Worm (Caenorhabditis elegans) whole organism, mixed stage, embryonic: ENCODE results near the gene cutl-3.

Source experiments
- bed-3 ChIP-seq: fragments of 200-800 bp; sonication (Bioruptor generic); optimal IDR thresholded peaks from 3 replicates; lab custom pipeline; 2018; ENCODE audit warnings: mild to moderate bottlenecking, missing genetic modification characterization, moderate library complexity, missing compliant biosample characterization
- blmp-1 ChIP-seq: fragments of 150-350 bp; optimal IDR thresholded peaks from 2 replicates; lab custom pipeline; 2014; ENCODE audit warnings: missing biosample characterization, missing genetic modification characterization
- ceh-39 ChIP-seq: fragments of 150-350 bp; optimal IDR thresholded peaks from 2 replicates; lab custom pipeline; 2014; ENCODE audit warnings: missing biosample characterization, missing genetic modification characterization
- ceh-43 ChIP-seq: fragments of 200-800 bp; sonication (Bioruptor generic); optimal IDR thresholded peaks from 2 replicates; lab custom pipeline; 2018; ENCODE audit warnings: mild to moderate bottlenecking, missing genetic modification characterization, moderate library complexity, missing compliant biosample characterization
- ceh-83 ChIP-seq: fragments of 200-800 bp; sonication (Bioruptor generic); optimal IDR thresholded peaks from 2 replicates; lab custom pipeline; 2018; ENCODE audit warnings: mild to moderate bottlenecking, missing genetic modification characterization, missing compliant biosample characterization
- ces-1 ChIP-seq: fragments of 150-350 bp; optimal IDR thresholded peaks from 2 replicates; lab custom pipeline; 2014; ENCODE audit warnings: missing biosample characterization, missing genetic modification reagents, missing genetic modification characterization
- elt-1 ChIP-seq: sonication (generic microtip); optimal IDR thresholded peaks from 2 replicates; lab custom pipeline; 2017; ENCODE audit warnings: missing genetic modification characterization, mild to moderate bottlenecking, missing compliant biosample characterization, antibody characterized with exemption, moderate library complexity, borderline replicate concordance; ENCODE audit not compliant: insufficient read depth
- flh-1 ChIP-seq: fragments of 200-800 bp; sonication (Bioruptor generic); optimal IDR thresholded peaks from 2 replicates; lab custom pipeline; 2018; ENCODE audit warnings: mild to moderate bottlenecking, missing genetic modification characterization, moderate library complexity, missing compliant biosample characterization
- hlh-1 ChIP-seq: fragments of 150-350 bp; optimal IDR thresholded peaks from 2 replicates; lab custom pipeline; 2014; ENCODE audit warnings: missing biosample characterization, missing genetic modification reagents, missing genetic modification characterization
- lin-13 ChIP-seq: fragments of 150-350 bp; optimal IDR thresholded peaks from 2 replicates; lab custom pipeline; 2014; ENCODE audit warnings: missing biosample characterization, missing genetic modification characterization
- lin-32 ChIP-seq: fragments of 200-800 bp; sonication (Bioruptor generic); optimal IDR thresholded peaks from 2 replicates; lab custom pipeline; 2018; ENCODE audit warnings: mild to moderate bottlenecking, missing genetic modification characterization, missing compliant biosample characterization
- lsy-2 ChIP-seq: fragments of 150-350 bp; optimal IDR thresholded peaks from 2 replicates; lab custom pipeline; 2014; ENCODE audit warnings: missing biosample characterization, missing genetic modification characterization
- mab-5 ChIP-seq: fragments of 150-350 bp; optimal IDR thresholded peaks from 2 replicates; lab custom pipeline; 2014; ENCODE audit warnings: missing biosample characterization, missing genetic modification characterization
- mep-1 ChIP-seq: fragments of 150-350 bp; optimal IDR thresholded peaks from 2 replicates; lab custom pipeline; 2017; ENCODE audit warnings: missing biosample characterization, missing genetic modification reagents, missing genetic modification characterization, inconsistent platforms
- mls-2 ChIP-seq: sonication (generic microtip); optimal IDR thresholded peaks from 2 replicates; lab custom pipeline; 2016; ENCODE audit warnings: mild to moderate bottlenecking, missing genetic modification characterization, moderate library complexity, missing compliant biosample characterization
- nhr-2 ChIP-seq: fragments of 150-350 bp; optimal IDR thresholded peaks from 2 replicates; lab custom pipeline; 2014; ENCODE audit warnings: missing biosample characterization, missing genetic modification characterization
- nhr-237 ChIP-seq: fragments of 150-350 bp; optimal IDR thresholded peaks from 2 replicates; lab custom pipeline; 2014; ENCODE audit warnings: missing biosample characterization, missing genetic modification characterization
- nhr-28 ChIP-seq: fragments of 150-350 bp; optimal IDR thresholded peaks from 2 replicates; lab custom pipeline; 2014; ENCODE audit warnings: missing biosample characterization, missing genetic modification characterization
- nhr-76 ChIP-seq: sonication (generic microtip); optimal IDR thresholded peaks from 2 replicates; lab custom pipeline; 2017; ENCODE audit warnings: missing biosample characterization, missing genetic modification characterization
- pha-4 ChIP-seq: fragments of 150-350 bp; optimal IDR thresholded peaks from 2 replicates; lab custom pipeline; 2018; ENCODE audit warnings: missing biosample characterization, missing genetic modification reagents, missing genetic modification characterization
- sem-2 ChIP-seq: fragments of 200-800 bp; sonication (Bioruptor generic); optimal IDR thresholded peaks from 2 replicates; lab custom pipeline; 2018; ENCODE audit warnings: mild to moderate bottlenecking, missing genetic modification characterization, missing compliant biosample characterization
- snpc-4 ChIP-seq: fragments of 150-350 bp; optimal IDR thresholded peaks from 2 replicates; lab custom pipeline; 2014; ENCODE audit warnings: missing biosample characterization, missing genetic modification characterization
- sptf-1 ChIP-seq: sonication (generic microtip); optimal IDR thresholded peaks from 2 replicates; lab custom pipeline; 2017; ENCODE audit warnings: mild to moderate bottlenecking, missing genetic modification characterization, moderate library complexity, missing compliant biosample characterization
- tbx-8 ChIP-seq: fragments of 200-800 bp; sonication (Bioruptor generic); optimal IDR thresholded peaks from 2 replicates; lab custom pipeline; 2018; ENCODE audit warnings: mild to moderate bottlenecking, missing genetic modification characterization, moderate library complexity, missing compliant biosample characterization
- unc-120 ChIP-seq: sonication (generic microtip); optimal IDR thresholded peaks from 2 replicates; lab custom pipeline; 2017; ENCODE audit warnings: missing genetic modification characterization, missing compliant biosample characterization; ENCODE audit not compliant: poor library complexity, severe bottlenecking
- unc-39 ChIP-seq: fragments of 150-350 bp; optimal IDR thresholded peaks from 2 replicates; lab custom pipeline; 2014; ENCODE audit warnings: missing biosample characterization, missing genetic modification characterization
- ztf-11 ChIP-seq: fragments of 150-350 bp; optimal IDR thresholded peaks from 2 replicates; lab custom pipeline; 2014; ENCODE audit warnings: missing biosample characterization, missing genetic modification characterization

The cutl-3 gene

DNA sequence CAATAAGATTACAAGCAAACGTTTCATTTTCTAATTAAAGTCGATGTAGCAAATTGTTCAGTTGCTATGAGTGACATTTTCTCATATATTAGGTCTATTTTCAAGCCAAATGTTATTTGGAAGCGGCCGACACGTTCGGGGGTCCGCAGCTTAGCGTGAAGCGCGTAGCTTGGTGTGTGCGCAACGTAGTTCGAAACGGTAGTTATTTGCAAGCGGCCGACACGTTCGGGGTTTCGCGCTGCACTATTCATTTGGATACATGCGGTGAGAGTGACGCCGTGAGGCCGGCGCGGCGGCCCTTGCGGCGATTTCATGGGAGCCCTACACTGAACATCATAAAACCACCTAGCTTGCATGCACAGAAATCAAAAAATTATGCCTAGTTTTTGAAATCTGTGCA, 10.8 kb downstream of the cutl-3 start:
- TF ChIP-seq tbx-8 (GFP tag; lab: Kevin White, UChicago): no peak
- no peak for TF ChIP-seq nhr-2 (tag; lab: Kevin White, UChicago)
- no peak for TF ChIP-seq nhr-28 (tag; lab: Kevin White, UChicago)
- TF ChIP-seq sem-2 (GFP tag; lab: Kevin White, UChicago): no peak
- no peak for TF ChIP-seq mep-1 (tag; lab: Kevin White, UChicago)
- TF ChIP-seq hlh-1 (tag; lab: Kevin White, UChicago): no peak
- TF ChIP-seq unc-120 (tag; lab: Kevin White, UChicago): no peak

ce11 chrX:14983274-14983673, 15.7 kb downstream of the cutl-3 start, which contains the start of gene rbg-1:
Gene rbg-1, plus strand, starts transcription at chrX:14983533.
- TF ChIP-seq lsy-2 (tag; lab: Kevin White, UChicago) (peak; percentile 41), pha-4 (tag; lab: Kevin White, UChicago) (peak; percentile 92), ceh-43 (no peak), sptf-1 (peak; percentile 64), mep-1 (tag; lab: Kevin White, UChicago) (peak; percentile 75), mab-5 (tag; lab: Kevin White, UChicago) (no peak), nhr-76 (tag; lab: Kevin White, UChicago) (no peak), ceh-39 (tag; lab: Kevin White, UChicago) (peak; percentile 63), ceh-83 (GFP tag; lab: Kevin White, UChicago) (no peak), lin-13 (tag; lab: Kevin White, UChicago) (peak; percentile 74), lin-32 (no peak), ces-1 (peak; percentile 53), bed-3 (GFP tag; lab: Kevin White, UChicago) (no peak)
- TF ChIP-seq, all 35 proteins: peak for 7

DNA sequence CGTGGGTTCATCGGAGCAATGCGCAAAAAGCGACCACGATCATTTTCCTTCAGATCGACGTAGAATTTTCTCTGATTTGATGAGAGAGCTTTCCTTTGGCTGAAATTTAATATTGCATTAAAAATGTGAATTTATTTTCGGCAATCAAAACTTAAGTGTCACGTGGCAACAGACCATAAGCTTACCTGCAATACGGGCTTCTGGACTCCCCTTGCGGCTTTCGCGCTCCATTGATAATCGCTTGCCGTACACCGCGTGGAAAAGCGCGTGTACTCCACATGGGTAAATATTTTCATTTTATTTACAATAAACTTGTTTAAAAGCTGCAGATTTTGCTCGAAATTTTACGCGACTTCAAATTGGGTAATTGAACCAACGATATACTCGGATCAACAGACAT, 16.5 kb downstream of the cutl-3 start, which contains the start of gene plp-2:
TSS of gene plp-2 (minus strand) at position 280 of the 400 bp plus-strand sequence.
- TF ChIP-seq elt-1 (tag; lab: Kevin White, UChicago) (no peak), pha-4 (tag; lab: Kevin White, UChicago) (no peak), sptf-1 (no peak), bed-3 (GFP tag; lab: Kevin White, UChicago) (no peak), sem-2 (GFP tag; lab: Kevin White, UChicago) (no peak), ces-1 (no peak), blmp-1 (tag; lab: Kevin White, UChicago) (no peak), ceh-39 (tag; lab: Kevin White, UChicago) (no peak), lin-32 (no peak)

ce11 chrX:14979388-14979787, 19.6 kb downstream of the cutl-3 start, which contains the start of gene emre-1:
Gene emre-1, plus strand, starts transcription at chrX:14979688.
- no peak for TF ChIP-seq ceh-39 (tag; lab: Kevin White, UChicago)

DNA sequence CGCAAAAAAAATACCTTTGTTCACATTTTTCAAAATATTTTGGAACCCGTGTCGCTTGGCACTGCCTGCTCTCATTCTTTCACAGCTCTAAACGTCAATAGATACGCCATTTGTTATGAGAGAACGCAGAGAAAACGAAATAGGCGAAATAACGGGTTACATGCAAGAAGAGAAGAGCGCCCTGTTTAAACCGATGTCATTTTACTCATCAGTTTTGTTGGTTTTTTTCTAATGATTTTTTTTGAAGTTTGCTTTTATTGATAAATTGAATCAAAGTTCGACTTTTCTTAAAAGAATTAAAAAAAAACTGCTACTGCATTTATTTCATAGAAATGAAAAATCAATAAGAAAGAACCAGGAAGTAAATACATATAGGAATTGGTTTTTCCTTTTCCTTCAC, 20.2 kb downstream of the cutl-3 start:
- TF ChIP-seq tbx-8 (GFP tag; lab: Kevin White, UChicago) (no peak), ces-1 (peak; percentile 13), hlh-1 (tag; lab: Kevin White, UChicago) (peak; percentile 53), lin-13 (tag; lab: Kevin White, UChicago) (no peak), unc-120 (tag; lab: Kevin White, UChicago) (peak; percentile 0)
- TF ChIP-seq, all 35 proteins: peak for 3

DNA sequence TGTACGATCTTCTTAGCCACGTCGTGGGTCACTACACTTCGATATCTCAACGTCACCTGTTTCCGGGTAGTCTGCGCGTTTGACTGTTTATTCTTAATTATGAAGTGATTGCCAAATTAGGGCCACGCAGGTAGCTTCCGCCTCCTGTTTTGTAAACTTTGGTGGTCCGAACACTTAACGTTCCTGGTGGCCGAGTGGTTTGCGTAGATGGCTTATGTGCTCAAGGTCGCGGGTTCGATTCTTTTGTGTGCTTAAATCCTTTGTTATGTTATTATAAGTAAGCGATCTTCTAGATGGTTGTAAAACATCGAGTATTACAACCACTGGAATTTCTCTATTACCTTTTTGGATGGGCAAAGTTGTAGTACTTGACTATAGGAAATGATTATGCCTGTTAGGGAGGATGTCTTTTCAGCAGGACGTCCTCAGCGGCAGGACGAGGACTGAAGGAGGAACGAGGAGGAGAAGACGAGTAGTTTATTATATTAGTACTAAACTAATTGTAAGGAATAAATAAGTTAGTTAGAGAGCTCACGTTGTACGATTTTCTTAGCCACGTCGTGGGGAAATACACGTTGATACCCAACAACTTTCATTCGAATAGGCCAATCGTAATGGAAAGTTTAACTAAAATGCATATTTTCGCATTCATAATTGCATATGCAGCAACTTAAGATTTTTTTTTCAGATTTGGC, 22.0 kb downstream of the cutl-3 start:
- TF ChIP-seq lin-32 (no peak), ces-1 (peak; percentile 87)

- TF ChIP-seq ces-1: peak; percentile 70
- TF ChIP-seq mls-2: peak; percentile 65
- TF ChIP-seq nhr-28 (tag; lab: Kevin White, UChicago): no peak
- TF ChIP-seq nhr-76 (tag; lab: Kevin White, UChicago): no peak
- TF ChIP-seq sem-2 (GFP tag; lab: Kevin White, UChicago): no peak
- TF ChIP-seq ceh-39 (tag; lab: Kevin White, UChicago): peak; percentile 29
- TF ChIP-seq snpc-4: no peak
- TF ChIP-seq flh-1 (GFP tag; lab: Kevin White, UChicago): no peak
- TF ChIP-seq unc-120 (tag; lab: Kevin White, UChicago): peak; percentile 45
- TF ChIP-seq ceh-43: no peak
- no peak for TF ChIP-seq lin-13 (tag; lab: Kevin White, UChicago)
- TF ChIP-seq ztf-11 (tag; lab: Kevin White, UChicago): no peak
- TF ChIP-seq unc-39 (tag; lab: Kevin White, UChicago): no peak
- TF ChIP-seq nhr-237 (tag; lab: Kevin White, UChicago): peak; percentile 68
- TF ChIP-seq nhr-2 (tag; lab: Kevin White, UChicago): no peak
- TF ChIP-seq mep-1 (tag; lab: Kevin White, UChicago): peak; percentile 82
Measured at ce11 chrX:14975467-14976167, 23.4 kb downstream of the cutl-3 start, which contains the start of gene F20D1.3. Gene F20D1.3, plus strand, starts transcription at chrX:14976117.
